Worm (Caenorhabditis elegans): Measurements from ENCODE around the gene ugt-59.
A peak's percentile ranks its signal among the peaks of the same experiment; 100 is the strongest.

ugt-59 gene

DNA sequence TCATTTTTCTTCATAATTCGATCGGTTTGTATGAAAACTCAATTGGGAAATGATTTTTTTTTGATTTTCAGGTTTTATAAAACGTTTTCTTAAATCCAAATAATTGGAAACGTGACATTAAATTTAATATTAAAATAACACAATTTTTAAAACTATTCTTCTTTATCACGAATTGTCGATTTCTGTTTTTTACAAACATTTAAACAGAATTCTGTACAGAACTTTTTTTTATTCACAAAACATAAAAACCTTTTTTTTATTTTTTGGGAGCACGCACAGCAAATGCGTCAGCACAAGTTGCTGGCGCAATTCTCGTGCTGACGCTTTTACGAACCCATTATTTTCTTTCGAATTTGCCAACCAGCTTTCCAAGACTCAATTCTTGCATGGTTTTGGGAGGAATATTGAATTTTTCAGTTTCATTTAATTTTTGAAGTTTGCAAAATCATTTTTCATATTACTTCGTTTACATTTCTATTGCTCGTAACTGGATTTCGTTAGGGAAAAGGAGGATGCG lies 13.4 kb downstream of the ugt-59 start, which contains the start of gene mpz-5 (continued):
- no peak for TF ChIP-seq saeg-2 (GFP tag; IDR thresholded peaks at IDR 0.05)
- TF ChIP-seq gei-8 (GFP tag; optimal IDR thresholded peaks at IDR 0.05), result no peak
- TF ChIP-seq ama-1 (optimal IDR thresholded peaks at IDR 0.05), result no peak
- no peak for TF ChIP-seq ZK337.2 (GFP tag; IDR thresholded peaks at IDR 0.05)
- TF ChIP-seq spr-1 (tag; optimal IDR thresholded peaks at IDR 0.05), result peak; percentile 30
- TF ChIP-seq lin-29 (GFP tag; IDR thresholded peaks at IDR 0.05), result 0 out of 2 replicates have a peak, but pooled peaks have one; percentile 26
- TF ChIP-seq fkh-10 (GFP tag; optimal IDR thresholded peaks at IDR 0.05), result peak; percentile 30
- TF ChIP-seq nhr-28 (tag; optimal IDR thresholded peaks at IDR 0.05), result peak; percentile 44
- TF ChIP-seq nhr-10 (tag; optimal IDR thresholded peaks at IDR 0.05), result no peak
- TF ChIP-seq dmd-9 (GFP tag; IDR thresholded peaks at IDR 0.05), result no peak
- peak; percentile 40; the same call in 1 of the 2 replicates for TF ChIP-seq T26A8.4 (GFP tag; IDR thresholded peaks at IDR 0.05)
- peak; percentile 16 for TF ChIP-seq duxl-1 (tag; optimal IDR thresholded peaks at IDR 0.05; ENCODE audit: poor library complexity)
- no peak for TF ChIP-seq daf-19 (GFP tag; conservative IDR thresholded peaks at IDR 0.05)
- no peak for TF ChIP-seq F49E8.2 (tag; optimal IDR thresholded peaks at IDR 0.05; ENCODE audit: borderline replicate concordance)
- no peak for TF ChIP-seq nhr-237 (tag; optimal IDR thresholded peaks at IDR 0.05)
- TF ChIP-seq F44E2.7 (GFP tag; IDR thresholded peaks at IDR 0.05), result no peak
- TF ChIP-seq set-16 (GFP tag; IDR thresholded peaks at IDR 0.05), result no peak
- TF ChIP-seq daf-8 (GFP tag; IDR thresholded peaks at IDR 0.05), result no peak
- TF ChIP-seq daf-12 (tag; optimal IDR thresholded peaks at IDR 0.05), result no peak
- TF ChIP-seq dmd-8 (GFP tag; IDR thresholded peaks at IDR 0.05), result no peak
- no peak for TF ChIP-seq zip-11 (GFP tag; IDR thresholded peaks at IDR 0.05)
- no peak for TF ChIP-seq unc-62 (GFP tag; optimal IDR thresholded peaks at IDR 0.05 in 1 of 2)
- no peak for TF ChIP-seq unc-62 (tag; optimal IDR thresholded peaks at IDR 0.05)
- TF ChIP-seq cey-2 (tag; optimal IDR thresholded peaks at IDR 0.05; ENCODE audit: borderline replicate concordance, insufficient read depth), result no peak
- no peak for TF ChIP-seq spr-3 (GFP tag; optimal IDR thresholded peaks at IDR 0.05)
- TF ChIP-seq madf-9 (GFP tag; conservative IDR thresholded peaks at IDR 0.05), result 0 out of 2 replicates have a peak, but pooled peaks have one; percentile 8
- TF ChIP-seq skn-1 (tag; optimal IDR thresholded peaks at IDR 0.05), result no peak
- TF ChIP-seq mxl-3 (GFP tag; optimal IDR thresholded peaks at IDR 0.05), result no peak
- no peak for TF ChIP-seq nhr-11 (tag; optimal IDR thresholded peaks at IDR 0.05)
- TF ChIP-seq ces-1 (GFP tag; optimal IDR thresholded peaks at IDR 0.05), result no peak
- TF ChIP-seq vab-7 (GFP tag; IDR thresholded peaks at IDR 0.05), result no peak
- no peak for TF ChIP-seq aha-1 (tag)
- TF ChIP-seq ceh-28 (tag; optimal IDR thresholded peaks at IDR 0.05), result no peak
- TF ChIP-seq zag-1 (tag; optimal IDR thresholded peaks at IDR 0.05), result no peak
- TF ChIP-seq lin-1 (GFP tag; IDR thresholded peaks at IDR 0.05), result no peak
- peak; percentile 75 for TF ChIP-seq rbr-2 (tag; optimal IDR thresholded peaks at IDR 0.05)
- no peak for TF ChIP-seq lin-39 (tag; optimal IDR thresholded peaks at IDR 0.05)
- no peak for TF ChIP-seq ceh-20 (GFP tag; IDR thresholded peaks at IDR 0.05)
- no peak for TF ChIP-seq zfp-2 (tag; optimal IDR thresholded peaks at IDR 0.05)
- TF ChIP-seq dpl-1 (GFP tag; optimal IDR thresholded peaks at IDR 0.05), result peak; percentile 71
- no peak for TF ChIP-seq egl-27 (tag; optimal IDR thresholded peaks at IDR 0.05)
- no peak for TF ChIP-seq attf-4 (tag; optimal IDR thresholded peaks at IDR 0.05)
- peak; percentile 21 for TF ChIP-seq unc-130 (GFP tag; optimal IDR thresholded peaks at IDR 0.05)
- TF ChIP-seq snpc-4 (tag; optimal IDR thresholded peaks at IDR 0.05), result no peak
- no peak for TF ChIP-seq zip-2 (tag; optimal IDR thresholded peaks at IDR 0.05)
- TF ChIP-seq nhr-102 (tag; optimal IDR thresholded peaks at IDR 0.05), result peak; percentile 41
- no peak for TF ChIP-seq nhr-76 (tag; optimal IDR thresholded peaks at IDR 0.05)
- TF ChIP-seq snpc-1.2 (GFP tag; IDR thresholded peaks at IDR 0.05), result 0 out of 2 replicates have a peak, but pooled peaks have one; percentile 55
- peak; percentile 30 for TF ChIP-seq F37D6.2 (tag; optimal IDR thresholded peaks at IDR 0.05)
- peak; percentile 74 for TF ChIP-seq lin-38 (GFP tag; IDR thresholded peaks at IDR 0.05)
- TF ChIP-seq mep-1 (tag; optimal IDR thresholded peaks at IDR 0.05), result peak; percentile 67
- TF ChIP-seq T20F7.1 (GFP tag; optimal IDR thresholded peaks at IDR 0.05), result peak; percentile 53
- no peak for TF ChIP-seq F10B5.3 (tag; optimal IDR thresholded peaks at IDR 0.05)
